Worm (Caenorhabditis elegans): Measurements from ENCODE around the gene F10E7.6.

ce11 chrII:7093339-7093821 lies 19.5 kb upstream of the F10E7.6 start, which contains the start of gene T02G5.3:
- TF ChIP-seq hlh-30 (tag; optimal IDR thresholded peaks at IDR 0.05; ENCODE audit: insufficient read depth) (no peak), elt-2 (tag; optimal IDR thresholded peaks at IDR 0.05) (no peak), lin-11 (tag; optimal IDR thresholded peaks at IDR 0.05) (no peak), ama-1 (optimal IDR thresholded peaks at IDR 0.05) (peak; percentile 73), eyg-1 (tag; optimal IDR thresholded peaks at IDR 0.05) (no peak), pag-3 (tag; optimal IDR thresholded peaks at IDR 0.05; ENCODE audit: borderline replicate concordance) (no peak)

Measured in whole organism, late embryonic.